Fruit fly (Drosophila melanogaster) whole organism, embryonic: Measurements from ENCODE around the gene UQCR-6.4L.

Experiments
- Atf6 ChIP-seq: fragments of 200-800 bp; sonication (Bioruptor generic); IDR thresholded peaks from 2 replicates; pipeline ENCODE4 v1.3.6; 2022; ENCODE audit warnings: missing biosample characterization, missing genetic modification characterization
- Bgb ChIP-seq: fragments of 200-800 bp; sonication (Bioruptor generic); IDR thresholded peaks from 2 replicates; pipeline ENCODE4 v1.3.6; 2022; ENCODE audit warnings: missing biosample characterization, missing genetic modification characterization; ENCODE audit not compliant: partially characterized antibody
- CG10267 ChIP-seq: fragments of 200-800 bp; sonication (Bioruptor generic); optimal IDR thresholded peaks from 2 replicates; lab custom pipeline; 2018; ENCODE audit warnings: missing biosample characterization, mild to moderate bottlenecking, missing genetic modification characterization, moderate library complexity
- CG10321 ChIP-seq: fragments of 200-800 bp; sonication (Bioruptor generic); IDR thresholded peaks from 2 replicates; pipeline ENCODE4 v1.3.6; 2022; ENCODE audit warnings: missing biosample characterization, missing genetic modification characterization
- CG10565 ChIP-seq: fragments of 200-800 bp; sonication (Bioruptor generic); optimal IDR thresholded peaks from 3 replicates; lab custom pipeline; 2016; ENCODE audit warnings: missing biosample characterization, mild to moderate bottlenecking, missing genetic modification characterization
- CG10959 ChIP-seq: fragments of 200-800 bp; sonication (Bioruptor generic); IDR thresholded peaks from 2 replicates; pipeline ENCODE4 v1.3.6; 2022; ENCODE audit warnings: missing biosample characterization, missing genetic modification characterization
- CG11247 ChIP-seq: fragments of 200-800 bp; sonication (Bioruptor generic); IDR thresholded peaks from 2 replicates; pipeline ENCODE4 v1.3.6; 2022; ENCODE audit warnings: missing biosample characterization, missing genetic modification characterization
- CG11723 ChIP-seq: fragments of 200-800 bp; sonication (Bioruptor generic); optimal IDR thresholded peaks from 2 replicates; lab custom pipeline; 2017; ENCODE audit warnings: missing biosample characterization, mild to moderate bottlenecking, missing genetic modification characterization
- CG13123 ChIP-seq: fragments of 200-800 bp; sonication (Bioruptor generic); optimal IDR thresholded peaks from 2 replicates; lab custom pipeline; 2016; ENCODE audit warnings: missing biosample characterization, missing genetic modification characterization
- CG13894 ChIP-seq: fragments of 200-800 bp; sonication (Bioruptor generic); optimal IDR thresholded peaks from 3 replicates; lab custom pipeline; 2018; ENCODE audit warnings: missing biosample characterization, mild to moderate bottlenecking, missing genetic modification characterization, moderate library complexity
- CG1603 ChIP-seq: fragments of 200-800 bp; sonication (Bioruptor generic); optimal IDR thresholded peaks from 2 replicates; lab custom pipeline; 2019; ENCODE audit warnings: missing biosample characterization, mild to moderate bottlenecking, missing genetic modification characterization, moderate library complexity
- CG17328 ChIP-seq: fragments of 200-800 bp; sonication (Bioruptor generic); IDR thresholded peaks from 2 replicates; pipeline ENCODE4 v1.3.6; 2022; ENCODE audit warnings: missing biosample characterization, missing genetic modification characterization
- CG17359 ChIP-seq: fragments of 200-800 bp; sonication (Bioruptor generic); optimal IDR thresholded peaks from 3 replicates; lab custom pipeline; 2018; ENCODE audit warnings: missing biosample characterization, mild to moderate bottlenecking, missing genetic modification characterization, moderate library complexity
- CG17361 ChIP-seq: fragments of 200-800 bp; sonication (Bioruptor generic); IDR thresholded peaks from 3 replicates; pipeline ENCODE4 v1.3.6; 2022; ENCODE audit warnings: missing biosample characterization, missing genetic modification characterization
- CG6765 ChIP-seq: fragments of 200-800 bp; sonication (Bioruptor generic); optimal IDR thresholded peaks from 3 replicates; lab custom pipeline; 2017; ENCODE audit warnings: missing biosample characterization, mild to moderate bottlenecking, missing genetic modification characterization
- CG8765 ChIP-seq: fragments of 200-800 bp; sonication (Bioruptor generic); IDR thresholded peaks from 2 replicates; pipeline ENCODE4 v1.3.6; 2022; ENCODE audit warnings: missing biosample characterization, missing genetic modification characterization
- CkIIα-i1 ChIP-seq: fragments of 200-800 bp; sonication (Bioruptor generic); IDR thresholded peaks from 2 replicates; pipeline ENCODE4 v1.3.6; 2022; ENCODE audit warnings: missing biosample characterization, missing genetic modification characterization
- Deaf1 ChIP-seq: fragments of 200-800 bp; optimal IDR thresholded peaks from 3 replicates; lab custom pipeline; 2019; ENCODE audit warnings: missing biosample characterization, mild to moderate bottlenecking, missing genetic modification characterization, moderate library complexity
- ERR ChIP-seq: fragments of 200-800 bp; sonication (Bioruptor generic); optimal IDR thresholded peaks from 2 replicates; lab custom pipeline; 2016; ENCODE audit warnings: missing biosample characterization, missing genetic modification characterization
- H2.0 ChIP-seq: fragments of 200-800 bp; sonication (Bioruptor generic); IDR thresholded peaks from 2 replicates; pipeline ENCODE4 v1.3.6; 2022; ENCODE audit warnings: missing biosample characterization, missing genetic modification characterization
- HHEX ChIP-seq: fragments of 200-800 bp; sonication (Bioruptor generic); optimal IDR thresholded peaks from 3 replicates; lab custom pipeline; 2017; ENCODE audit warnings: missing biosample characterization, mild to moderate bottlenecking, missing genetic modification characterization, missing genetic modification reagents
- HmgZ ChIP-seq: fragments of 200-800 bp; sonication (Bioruptor generic); optimal IDR thresholded peaks from 2 replicates; lab custom pipeline; 2018; ENCODE audit warnings: missing biosample characterization, mild to moderate bottlenecking, missing genetic modification characterization
- Hr78 ChIP-seq, 2 experiments: fragments of 200-800 bp in 1 of 2; fragments of >200 bp in 1 of 2; sonication (Bioruptor generic) in 1 of 2; optimal IDR thresholded peaks; 2 replicates each; lab custom pipeline; 2017 to 2019; ENCODE audit warnings: missing biosample characterization in 2 of 2, missing genetic modification characterization in 2 of 2, mild to moderate bottlenecking in 1 of 2, moderate library complexity in 1 of 2
- Ptx1 ChIP-seq: fragments of 200-800 bp; sonication (Bioruptor generic); IDR thresholded peaks from 2 replicates; pipeline ENCODE4 v1.3.6; 2022; ENCODE audit warnings: missing biosample characterization, missing genetic modification characterization
- Scr ChIP-seq: fragments of 200-800 bp; sonication (Bioruptor generic); IDR thresholded peaks from 2 replicates; pipeline ENCODE4 v1.3.6; 2022; ENCODE audit warnings: missing biosample characterization, missing genetic modification characterization; ENCODE audit not compliant: partially characterized antibody
- Six4 ChIP-seq: fragments of 200-800 bp; sonication (Bioruptor generic); optimal IDR thresholded peaks from 2 replicates; lab custom pipeline; 2016; ENCODE audit warnings: missing biosample characterization, missing genetic modification characterization
- Sry-β ChIP-seq: fragments of 200-800 bp; sonication (Bioruptor generic); optimal IDR thresholded peaks from 2 replicates; lab custom pipeline; 2018; ENCODE audit warnings: missing biosample characterization, mild to moderate bottlenecking, missing genetic modification characterization, moderate library complexity
- Stat92E ChIP-seq, 3 experiments: fragments of >200 bp in 2 of 3; fragments of 200-800 bp in 1 of 3; sonication (Bioruptor generic) in 1 of 3; optimal IDR thresholded peaks; 2 replicates each; lab custom pipeline; 2017 to 2019; ENCODE audit warnings: missing biosample characterization in 3 of 3, missing genetic modification characterization in 3 of 3, mild to moderate bottlenecking in 1 of 3, moderate library complexity in 1 of 3
- Xbp1 ChIP-seq: fragments of 200-800 bp; sonication (Bioruptor generic); optimal IDR thresholded peaks from 3 replicates; lab custom pipeline; 2016; ENCODE audit warnings: missing biosample characterization, mild to moderate bottlenecking, missing genetic modification characterization
- amos ChIP-seq: fragments of 200-800 bp; sonication (Bioruptor generic); IDR thresholded peaks from 2 replicates; pipeline ENCODE4 v1.3.6; 2022; ENCODE audit warnings: missing biosample characterization, missing genetic modification characterization; ENCODE audit not compliant: partially characterized antibody
- ato ChIP-seq: fragments of 200-800 bp; sonication (Bioruptor generic); IDR thresholded peaks from 2 replicates; pipeline ENCODE4 v1.3.6; 2022; ENCODE audit warnings: missing biosample characterization, missing genetic modification characterization; ENCODE audit not compliant: partially characterized antibody
- cas ChIP-seq: fragments of 200-800 bp; sonication (Bioruptor generic); IDR thresholded peaks from 2 replicates; pipeline ENCODE4 v1.3.6; 2022; ENCODE audit warnings: missing biosample characterization, missing genetic modification characterization
- dmrt99B ChIP-seq: fragments of 200-800 bp; sonication (Bioruptor generic); optimal IDR thresholded peaks from 2 replicates; lab custom pipeline; 2018; ENCODE audit warnings: missing biosample characterization, mild to moderate bottlenecking, missing genetic modification characterization, moderate library complexity
- fd3F ChIP-seq: fragments of 200-800 bp; sonication (Bioruptor generic); optimal IDR thresholded peaks from 2 replicates; lab custom pipeline; 2018; ENCODE audit warnings: missing biosample characterization, mild to moderate bottlenecking, missing genetic modification characterization, moderate library complexity
- ftz-f1 ChIP-seq: fragments of 200-800 bp; sonication (Bioruptor generic); optimal IDR thresholded peaks from 2 replicates; lab custom pipeline; 2016; ENCODE audit warnings: missing biosample characterization, missing genetic modification characterization
- hkb ChIP-seq, 2 experiments: fragments of 200-800 bp in 1 of 2; fragments of >200 bp in 1 of 2; sonication (Bioruptor generic) in 1 of 2; IDR thresholded peaks in 1 of 2; optimal IDR thresholded peaks in 1 of 2; 2 replicates each; pipeline versions ENCODE4 v1.3.6 to Lab custom; 2017 to 2022; ENCODE audit warnings: missing biosample characterization in 1 of 2, missing genetic modification characterization in 1 of 2
- kah ChIP-seq: fragments of 200-800 bp; sonication (Bioruptor generic); optimal IDR thresholded peaks from 2 replicates; lab custom pipeline; 2018; ENCODE audit warnings: missing biosample characterization, mild to moderate bottlenecking, missing genetic modification characterization
- klu ChIP-seq: fragments of 200-800 bp; sonication (Bioruptor generic); IDR thresholded peaks from 2 replicates; pipeline ENCODE4 v1.3.6; 2022; ENCODE audit warnings: missing biosample characterization, missing genetic modification characterization
- knrl ChIP-seq: fragments of 200-800 bp; sonication (Bioruptor generic); IDR thresholded peaks from 3 replicates; pipeline ENCODE4 v1.3.6; 2022; ENCODE audit warnings: missing biosample characterization, missing genetic modification characterization; ENCODE audit not compliant: partially characterized antibody
- org-1 ChIP-seq: fragments of 200-800 bp; sonication (Bioruptor generic); optimal IDR thresholded peaks from 2 replicates; lab custom pipeline; 2017; ENCODE audit warnings: missing biosample characterization, missing genetic modification characterization
- pros ChIP-seq: fragments of 200-800 bp; sonication (Bioruptor generic); optimal IDR thresholded peaks from 3 replicates; lab custom pipeline; 2019; ENCODE audit warnings: missing biosample characterization, mild to moderate bottlenecking, missing genetic modification characterization, moderate library complexity
- ranshi ChIP-seq: fragments of 200-800 bp; sonication (Bioruptor generic); IDR thresholded peaks from 2 replicates; pipeline ENCODE4 v1.3.6; 2022; ENCODE audit warnings: missing biosample characterization, missing genetic modification characterization
- schlank ChIP-seq: fragments of 200-800 bp; sonication (Bioruptor generic); optimal IDR thresholded peaks from 2 replicates; lab custom pipeline; 2018; ENCODE audit warnings: missing biosample characterization, mild to moderate bottlenecking, missing genetic modification characterization
- slou ChIP-seq: fragments of 200-800 bp; sonication (Bioruptor generic); optimal IDR thresholded peaks from 3 replicates; lab custom pipeline; 2016; ENCODE audit warnings: missing biosample characterization, missing genetic modification characterization
- tna ChIP-seq: fragments of 200-800 bp; sonication (Bioruptor generic); IDR thresholded peaks from 2 replicates; pipeline ENCODE4 v1.3.6; 2022; ENCODE audit warnings: missing biosample characterization, missing genetic modification characterization; ENCODE audit not compliant: partially characterized antibody
- tup ChIP-seq: fragments of 200-800 bp; sonication (Bioruptor generic); optimal IDR thresholded peaks from 2 replicates; lab custom pipeline; 2016; ENCODE audit warnings: missing biosample characterization, mild to moderate bottlenecking, missing genetic modification characterization, moderate library complexity
- unpg ChIP-seq: fragments of 200-800 bp; sonication (Bioruptor generic); optimal IDR thresholded peaks from 3 replicates; lab custom pipeline; 2018; ENCODE audit warnings: missing biosample characterization, mild to moderate bottlenecking, missing genetic modification characterization, moderate library complexity
- vvl ChIP-seq: fragments of 200-800 bp; sonication (Bioruptor generic); IDR thresholded peaks from 2 replicates; pipeline ENCODE4 v1.3.6; 2022; ENCODE audit warnings: missing biosample characterization, missing genetic modification characterization

The UQCR-6.4L gene

dm6 chr3L:16581201-16581705, 14.7 kb downstream of the UQCR-6.4L start, which contains the start of gene Smn (continued):
- TF ChIP-seq Hr78 (GFP tag; optimal IDR thresholded peaks at IDR 0.05; lab: Kevin White, UChicago) = no peak
- TF ChIP-seq Six4 (GFP tag; lab: Kevin White, UChicago) = no peak
- no peak for TF ChIP-seq hkb (optimal IDR thresholded peaks at IDR 0.05; lab: Kevin White, UChicago)
- TF ChIP-seq hkb (GFP tag; IDR thresholded peaks at IDR 0.05; lab: Robert Waterston, UW) = no peak
- no peak for TF ChIP-seq schlank
- peak; percentile 65 for TF ChIP-seq Xbp1 (GFP tag; lab: Kevin White, UChicago)
- TF ChIP-seq CkIIα-i1 (GFP tag; lab: Robert Waterston, UW) = no peak
- TF ChIP-seq knrl = peak; percentile 86
- TF ChIP-seq tna (GFP tag; lab: Robert Waterston, UW) = peak; percentile 73
- TF ChIP-seq CG10267 (tag; lab: Kevin White, UChicago) = peak; percentile 85
- peak; percentile 72 for TF ChIP-seq ato
- TF ChIP-seq Sry-β (GFP tag; lab: Kevin White, UChicago) = peak; percentile 3
- TF ChIP-seq Deaf1 (tag; lab: Kevin White, UChicago) = no peak
- TF ChIP-seq HHEX (GFP tag; lab: Kevin White, UChicago) = no peak
- no peak for TF ChIP-seq CG13123 (GFP tag; lab: Kevin White, UChicago)
- peak; percentile 19 for TF ChIP-seq CG17359
- TF ChIP-seq vvl (GFP tag; lab: Robert Waterston, UW) = no peak; the same call in 1 of the 2 replicates
- no peak for TF ChIP-seq ftz-f1
- TF ChIP-seq tup = no peak
- no peak for TF ChIP-seq CG10959 (GFP tag; lab: Robert Waterston, UW)
- peak; percentile 32 for TF ChIP-seq fd3F (GFP tag; lab: Kevin White, UChicago)
- TF ChIP-seq org-1 (GFP tag; lab: Kevin White, UChicago) = peak; percentile 1
- TF ChIP-seq Stat92E (GFP tag; optimal IDR thresholded peaks at IDR 0.05; lab: Kevin White, UChicago) = no peak
- TF ChIP-seq H2.0 = no peak
- TF ChIP-seq ERR = no peak
- TF ChIP-seq pros (GFP tag; lab: Kevin White, UChicago) = no peak
- peak; percentile 29 for TF ChIP-seq HmgZ (tag; lab: Kevin White, UChicago)
- no peak for TF ChIP-seq CG17328
- no peak for TF ChIP-seq ranshi
- TF ChIP-seq CG8765 (GFP tag; lab: Robert Waterston, UW) = no peak
- TF ChIP-seq Atf6 (GFP tag; lab: Robert Waterston, UW) = no peak
- no peak for TF ChIP-seq CG10565 (GFP tag; lab: Kevin White, UChicago)
- TF ChIP-seq CG6765 (GFP tag; lab: Kevin White, UChicago) = no peak
- peak; percentile 58; the same call in 2 of the 3 replicates for TF ChIP-seq CG17361 (GFP tag; lab: Robert Waterston, UW)
- peak; percentile 70 for TF ChIP-seq Bgb
- TF ChIP-seq CG11247 (GFP tag; lab: Robert Waterston, UW) = no peak
- TF ChIP-seq cas (GFP tag; lab: Robert Waterston, UW) = no peak
- TF ChIP-seq CG11723 (GFP tag; lab: Kevin White, UChicago) = peak; percentile 10
- no peak; the same call in 1 of the 2 replicates for TF ChIP-seq Ptx1
- TF ChIP-seq CG13894 (tag; lab: Kevin White, UChicago) = peak; percentile 27
- no peak for TF ChIP-seq kah (GFP tag; lab: Kevin White, UChicago)
- TF ChIP-seq amos (GFP tag; lab: Robert Waterston, UW) = peak; percentile 86
- TF ChIP-seq klu (GFP tag; lab: Robert Waterston, UW) = no peak
- TF ChIP-seq slou (GFP tag; lab: Kevin White, UChicago) = no peak
- TF ChIP-seq dmrt99B (tag; lab: Kevin White, UChicago) = peak; percentile 49
- TF ChIP-seq unpg (GFP tag; lab: Kevin White, UChicago) = peak; percentile 31
- no peak for TF ChIP-seq CG10321 (GFP tag; lab: Robert Waterston, UW)
- TF ChIP-seq Scr (GFP tag; lab: Robert Waterston, UW) = peak; percentile 91
- peak; percentile 18 for TF ChIP-seq CG1603 (tag; lab: Kevin White, UChicago)
